Worm (Caenorhabditis elegans) whole organism, L1 larva: ENCODE measurements around the gene F27E5.8.
A peak's percentile ranks its signal among the peaks of the same experiment; 100 is the strongest.

Experiments
- C16A3.4 ChIP-seq: fragments of 150-350 bp; optimal IDR thresholded peaks from 2 replicates; lab custom pipeline; 2014; ENCODE audit warnings: missing biosample characterization, missing genetic modification characterization
- Y116A8C.19 ChIP-seq: sonication (generic microtip); optimal IDR thresholded peaks from 2 replicates; lab custom pipeline; 2016; ENCODE audit warnings: missing compliant biosample characterization, missing genetic modification characterization, borderline replicate concordance
- aly-2 ChIP-seq: fragments of 150-350 bp; optimal IDR thresholded peaks from 2 replicates; lab custom pipeline; 2014; ENCODE audit warnings: missing biosample characterization, missing genetic modification characterization
- blmp-1 ChIP-seq: fragments of 150-350 bp; optimal IDR thresholded peaks from 2 replicates; lab custom pipeline; 2014; ENCODE audit warnings: missing biosample characterization, missing genetic modification characterization
- ceh-63 ChIP-seq: fragments of 200-800 bp; sonication (Bioruptor generic); optimal IDR thresholded peaks from 2 replicates; lab custom pipeline; 2018; ENCODE audit warnings: mild to moderate bottlenecking, missing genetic modification characterization, missing compliant biosample characterization
- ceh-8 ChIP-seq: fragments of 200-800 bp; sonication (Bioruptor generic); optimal IDR thresholded peaks from 2 replicates; lab custom pipeline; 2018; ENCODE audit warnings: mild to moderate bottlenecking, missing genetic modification characterization, moderate library complexity, missing compliant biosample characterization
- ceh-88 ChIP-seq: fragments of 200-800 bp; sonication (Bioruptor generic); IDR thresholded peaks from 2 replicates; pipeline ENCODE4 v1.3.6; 2022; ENCODE audit warnings: missing genetic modification characterization, missing compliant biosample characterization
- dpl-1 ChIP-seq, 3 experiments: fragments of 150-350 bp in 2 of 3; sonication (generic microtip) in 1 of 3; optimal IDR thresholded peaks; 2 replicates each; lab custom pipeline; 2014 to 2017; ENCODE audit warnings: missing biosample characterization in 3 of 3, missing genetic modification characterization in 3 of 3, missing genetic modification reagents in 3 of 3
- dsc-1 ChIP-seq: sonication (generic microtip); optimal IDR thresholded peaks from 2 replicates; lab custom pipeline; 2016; ENCODE audit warnings: mild to moderate bottlenecking, missing genetic modification characterization, missing compliant biosample characterization
- efl-1 ChIP-seq, 4 experiments: fragments of 150-350 bp; optimal IDR thresholded peaks in 3 of 4; peaks in 1 of 4; 1 replicate in 1 of 4; 2 replicates in 3 of 4; lab custom pipeline; 2014; ENCODE audit warnings: missing biosample characterization in 2 of 4, missing genetic modification characterization in 2 of 4, missing genetic modification reagents in 2 of 4
- efl-3 ChIP-seq: fragments of 200-800 bp; sonication (Bioruptor generic); optimal IDR thresholded peaks from 2 replicates; lab custom pipeline; 2018; ENCODE audit warnings: mild to moderate bottlenecking, missing genetic modification characterization, missing compliant biosample characterization
- egl-27 ChIP-seq, 2 experiments: fragments of 150-350 bp in 1 of 2; sonication (generic microtip); optimal IDR thresholded peaks; 3 replicates each; lab custom pipeline; 2017 to 2018; ENCODE audit warnings: missing biosample characterization in 2 of 2, missing genetic modification characterization in 2 of 2, missing genetic modification reagents in 2 of 2
- elt-2 ChIP-seq: sonication (generic microtip); optimal IDR thresholded peaks from 2 replicates; lab custom pipeline; 2016; ENCODE audit warnings: missing genetic modification characterization, mild to moderate bottlenecking, inconsistent platforms, missing compliant biosample characterization, missing genetic modification reagents
- elt-3 ChIP-seq, 6 experiments: fragments of 150-350 bp in 1 of 6; sonication (generic microtip); optimal IDR thresholded peaks; 2 replicates each; lab custom pipeline; 2017 to 2018; ENCODE audit warnings: missing biosample characterization in 6 of 6, missing genetic modification characterization in 6 of 6, inconsistent platforms in 1 of 6
- ets-5 ChIP-seq: fragments of 200-800 bp; sonication (Bioruptor generic); IDR thresholded peaks from 2 replicates; pipeline ENCODE4 v1.3.6; 2022; ENCODE audit warnings: missing genetic modification characterization, missing compliant biosample characterization
- fkh-10 ChIP-seq: sonication (generic microtip); optimal IDR thresholded peaks from 2 replicates; lab custom pipeline; 2017; ENCODE audit warnings: missing biosample characterization, missing genetic modification reagents, missing genetic modification characterization
- hlh-17 ChIP-seq: fragments of 200-800 bp; sonication (Bioruptor generic); optimal IDR thresholded peaks from 2 replicates; lab custom pipeline; 2018; ENCODE audit warnings: missing genetic modification characterization, mild to moderate bottlenecking, missing compliant biosample characterization, moderate library complexity, borderline replicate concordance
- lin-14 ChIP-seq: fragments of 200-800 bp; sonication (Bioruptor generic); optimal IDR thresholded peaks from 2 replicates; lab custom pipeline; 2018; ENCODE audit warnings: mild to moderate bottlenecking, missing genetic modification characterization, moderate library complexity, missing compliant biosample characterization
- lir-3 ChIP-seq: sonication (generic microtip); optimal IDR thresholded peaks from 2 replicates; lab custom pipeline; 2016; ENCODE audit warnings: mild to moderate bottlenecking, missing genetic modification characterization, moderate library complexity, missing compliant biosample characterization; ENCODE audit not compliant: poor library complexity
- mdl-1 ChIP-seq, 2 experiments: fragments of 150-350 bp; optimal IDR thresholded peaks; 2 replicates each; lab custom pipeline; 2014 to 2017; ENCODE audit warnings: missing biosample characterization in 2 of 2, missing genetic modification characterization in 2 of 2, inconsistent platforms in 1 of 2
- mef-2 ChIP-seq: fragments of 150-350 bp; optimal IDR thresholded peaks from 2 replicates; lab custom pipeline; 2014; ENCODE audit warnings: missing biosample characterization, missing genetic modification characterization
- mep-1 ChIP-seq: fragments of 150-350 bp; optimal IDR thresholded peaks from 2 replicates; lab custom pipeline; 2014; ENCODE audit warnings: missing biosample characterization, missing genetic modification characterization
- nhr-20 ChIP-seq: sonication (generic microtip); optimal IDR thresholded peaks from 2 replicates; lab custom pipeline; 2016; ENCODE audit warnings: mild to moderate bottlenecking, missing genetic modification characterization, missing compliant biosample characterization
- nhr-237 ChIP-seq: fragments of 150-350 bp; optimal IDR thresholded peaks from 2 replicates; lab custom pipeline; 2014; ENCODE audit warnings: missing biosample characterization, missing genetic modification characterization
- nhr-28 ChIP-seq: fragments of 150-350 bp; optimal IDR thresholded peaks from 2 replicates; lab custom pipeline; 2014; ENCODE audit warnings: missing biosample characterization, missing genetic modification characterization
- nhr-47 ChIP-seq: sonication (generic microtip); optimal IDR thresholded peaks from 2 replicates; lab custom pipeline; 2016; ENCODE audit warnings: mild to moderate bottlenecking, missing genetic modification characterization, moderate library complexity, missing compliant biosample characterization
- nhr-71 ChIP-seq: sonication (generic microtip); optimal IDR thresholded peaks from 2 replicates; lab custom pipeline; 2016; ENCODE audit warnings: mild to moderate bottlenecking, missing genetic modification characterization, moderate library complexity, missing compliant biosample characterization
- nhr-76 ChIP-seq: sonication (generic microtip); optimal IDR thresholded peaks from 2 replicates; lab custom pipeline; 2017; ENCODE audit warnings: missing biosample characterization, missing genetic modification characterization
- nhr-85 ChIP-seq: sonication (generic microtip); peaks from one replicate; lab custom pipeline; 2016; ENCODE audit warnings: missing genetic modification characterization, inconsistent platforms, missing compliant biosample characterization
- nhr-90 ChIP-seq: sonication (generic microtip); optimal IDR thresholded peaks from 2 replicates; lab custom pipeline; 2016; ENCODE audit warnings: mild to moderate bottlenecking, missing genetic modification characterization, missing compliant biosample characterization; ENCODE audit not compliant: poor library complexity
- pag-3 ChIP-seq: sonication (generic microtip); optimal IDR thresholded peaks from 2 replicates; lab custom pipeline; 2017; ENCODE audit warnings: missing genetic modification characterization, mild to moderate bottlenecking, missing compliant biosample characterization, antibody characterized with exemption, borderline replicate concordance; ENCODE audit not compliant: insufficient read depth
- rnt-1 ChIP-seq: sonication (generic microtip); optimal IDR thresholded peaks from 2 replicates; lab custom pipeline; 2016; ENCODE audit warnings: mild to moderate bottlenecking, missing genetic modification characterization, moderate library complexity, missing compliant biosample characterization
- sptf-1 ChIP-seq: fragments of 150-350 bp; optimal IDR thresholded peaks from 2 replicates; lab custom pipeline; 2014; ENCODE audit warnings: missing biosample characterization, missing genetic modification characterization
- swsn-7 ChIP-seq: sonication (generic microtip); optimal IDR thresholded peaks from 2 replicates; lab custom pipeline; 2016; ENCODE audit warnings: missing genetic modification characterization, missing compliant biosample characterization
- tbx-2 ChIP-seq: sonication (generic microtip); optimal IDR thresholded peaks from 2 replicates; lab custom pipeline; 2016; ENCODE audit warnings: missing genetic modification characterization, missing compliant biosample characterization
- unc-130 ChIP-seq: fragments of 150-350 bp; optimal IDR thresholded peaks from 2 replicates; lab custom pipeline; 2017; ENCODE audit warnings: missing biosample characterization, missing genetic modification characterization, inconsistent platforms
- unc-62 ChIP-seq: fragments of 150-350 bp; optimal IDR thresholded peaks from 2 replicates; lab custom pipeline; 2014; ENCODE audit warnings: missing biosample characterization, missing genetic modification reagents, missing genetic modification characterization
- unc-98 ChIP-seq: fragments of 200-800 bp; sonication (Bioruptor generic); IDR thresholded peaks from 2 replicates; pipeline ENCODE4 v1.3.6; 2022; ENCODE audit warnings: missing genetic modification characterization, missing compliant biosample characterization
- vab-15 ChIP-seq: sonication (generic microtip); optimal IDR thresholded peaks from 2 replicates; lab custom pipeline; 2017; ENCODE audit warnings: missing genotype, mild to moderate bottlenecking, missing genetic modification characterization, missing compliant biosample characterization
- xbp-1 ChIP-seq: sonication (generic microtip); optimal IDR thresholded peaks from 2 replicates; lab custom pipeline; 2016; ENCODE audit warnings: missing genetic modification characterization, missing compliant biosample characterization
- zip-4 ChIP-seq: fragments of 200-800 bp; sonication (Bioruptor generic); optimal IDR thresholded peaks from 2 replicates; lab custom pipeline; 2018; ENCODE audit warnings: mild to moderate bottlenecking, missing genetic modification characterization, moderate library complexity, missing compliant biosample characterization
- ztf-4 ChIP-seq: fragments of 150-350 bp; optimal IDR thresholded peaks from 2 replicates; lab custom pipeline; 2014; ENCODE audit warnings: missing biosample characterization, missing genetic modification characterization

The F27E5.8 gene

ce11 chrII:10122465-10122864, 4.8 kb downstream of the F27E5.8 start, which contains the start of gene F27E5.7:
Gene F27E5.7, plus strand, starts transcription at chrII:10122765.
- TF ChIP-seq nhr-76 (tag; lab: Kevin White, UChicago) (no peak), swsn-7 (no peak), fkh-10 (GFP tag; lab: Kevin White, UChicago) (no peak), nhr-237 (tag; lab: Kevin White, UChicago) (no peak), ztf-4 (tag; lab: Kevin White, UChicago) (no peak), ceh-8 (no peak), pag-3 (tag; lab: Kevin White, UChicago) (no peak), elt-2 (tag; lab: Kevin White, UChicago) (no peak), elt-3 (tag; optimal IDR thresholded peaks at IDR 0.05; lab: Kevin White, UChicago) (no peak), lir-3 (no peak), nhr-85 (tag; lab: Kevin White, UChicago) (no peak), ceh-63 (no peak), ets-5 (GFP tag; lab: Robert Waterston, UW) (no peak), nhr-90 (tag; lab: Kevin White, UChicago) (no peak)

ce11 chrII:10121725-10122124, 5.6 kb downstream of the F27E5.8 start, which contains the start of gene lov-1:
Gene lov-1, minus strand, starts transcription at chrII:10121825.
- TF ChIP-seq egl-27 (tag; optimal IDR thresholded peaks at IDR 0.05; lab: Kevin White, UChicago) (no peak), rnt-1 (tag; lab: Kevin White, UChicago) (no peak), C16A3.4 (tag; lab: Kevin White, UChicago) (no peak)

ce11 chrII:10116690-10117089, 10.6 kb downstream of the F27E5.8 start:
- TF ChIP-seq lin-14 (GFP tag; lab: Kevin White, UChicago) (no peak), hlh-17 (no peak), mdl-1 (tag; optimal IDR thresholded peaks at IDR 0.05; lab: Kevin White, UChicago) (no peak), nhr-20 (tag; lab: Kevin White, UChicago) (no peak), ceh-88 (GFP tag; lab: Robert Waterston, UW) (no peak), aly-2 (tag; lab: Kevin White, UChicago) (no peak), unc-62 (GFP tag; lab: Kevin White, UChicago) (no peak), nhr-47 (tag; lab: Kevin White, UChicago) (no peak), nhr-237 (tag; lab: Kevin White, UChicago) (no peak), dsc-1 (tag; lab: Kevin White, UChicago) (no peak), swsn-7 (no peak)

- no peak for TF ChIP-seq dpl-1 (GFP tag; optimal IDR thresholded peaks at IDR 0.05; lab: Kevin White, UChicago)
- no peak for TF ChIP-seq efl-1 (optimal IDR thresholded peaks at IDR 0.05; lab: Kevin White, UChicago)
- peak in 1 of 2 experiments; percentile 82 for TF ChIP-seq efl-1 (GFP tag; optimal IDR thresholded peaks at IDR 0.05 in 1 of 2; lab: Kevin White, UChicago)
- TF ChIP-seq lir-3: no peak
These were observed 18.9 kb downstream of the F27E5.8 start, which contains the start of the genes ZK945.7 and ZK945.8 for ce11 chrII:10108377-10108776. Gene ZK945.7, minus strand, starts transcription at chrII:10108477. Gene ZK945.8, plus strand, starts transcription at chrII:10108651.

ce11 chrII:10106870-10107269, 20.4 kb downstream of the F27E5.8 start, which contains the start of gene ZK945.6:
Gene ZK945.6, minus strand, starts transcription at chrII:10106970.
- TF ChIP-seq vab-15 (tag; lab: Kevin White, UChicago): no peak
- no peak for TF ChIP-seq Y116A8C.19 (tag; lab: Kevin White, UChicago)
- no peak for TF ChIP-seq mep-1 (tag; lab: Kevin White, UChicago)
- no peak for TF ChIP-seq mef-2 (tag; lab: Kevin White, UChicago)
- no peak for TF ChIP-seq nhr-71 (tag; lab: Kevin White, UChicago)
- no peak for TF ChIP-seq egl-27 (tag; optimal IDR thresholded peaks at IDR 0.05; lab: Kevin White, UChicago)
- TF ChIP-seq nhr-47 (tag; lab: Kevin White, UChicago): no peak
- TF ChIP-seq blmp-1 (tag; lab: Kevin White, UChicago): no peak
- no peak for TF ChIP-seq zip-4 (GFP tag; lab: Kevin White, UChicago)
- TF ChIP-seq nhr-28: no peak
- TF ChIP-seq sptf-1 (tag; lab: Kevin White, UChicago): no peak
- no peak for TF ChIP-seq C16A3.4 (tag; lab: Kevin White, UChicago)
- TF ChIP-seq efl-3 (GFP tag; lab: Kevin White, UChicago): no peak
- no peak for TF ChIP-seq unc-98 (GFP tag; lab: Robert Waterston, UW)
- no peak for TF ChIP-seq xbp-1
- no peak for TF ChIP-seq tbx-2 (tag; lab: Kevin White, UChicago)
- TF ChIP-seq unc-130 (tag; lab: Kevin White, UChicago): no peak
